Fruit fly (Drosophila melanogaster): ENCODE results near the gene Taf13.

The Taf13 gene

DNA sequence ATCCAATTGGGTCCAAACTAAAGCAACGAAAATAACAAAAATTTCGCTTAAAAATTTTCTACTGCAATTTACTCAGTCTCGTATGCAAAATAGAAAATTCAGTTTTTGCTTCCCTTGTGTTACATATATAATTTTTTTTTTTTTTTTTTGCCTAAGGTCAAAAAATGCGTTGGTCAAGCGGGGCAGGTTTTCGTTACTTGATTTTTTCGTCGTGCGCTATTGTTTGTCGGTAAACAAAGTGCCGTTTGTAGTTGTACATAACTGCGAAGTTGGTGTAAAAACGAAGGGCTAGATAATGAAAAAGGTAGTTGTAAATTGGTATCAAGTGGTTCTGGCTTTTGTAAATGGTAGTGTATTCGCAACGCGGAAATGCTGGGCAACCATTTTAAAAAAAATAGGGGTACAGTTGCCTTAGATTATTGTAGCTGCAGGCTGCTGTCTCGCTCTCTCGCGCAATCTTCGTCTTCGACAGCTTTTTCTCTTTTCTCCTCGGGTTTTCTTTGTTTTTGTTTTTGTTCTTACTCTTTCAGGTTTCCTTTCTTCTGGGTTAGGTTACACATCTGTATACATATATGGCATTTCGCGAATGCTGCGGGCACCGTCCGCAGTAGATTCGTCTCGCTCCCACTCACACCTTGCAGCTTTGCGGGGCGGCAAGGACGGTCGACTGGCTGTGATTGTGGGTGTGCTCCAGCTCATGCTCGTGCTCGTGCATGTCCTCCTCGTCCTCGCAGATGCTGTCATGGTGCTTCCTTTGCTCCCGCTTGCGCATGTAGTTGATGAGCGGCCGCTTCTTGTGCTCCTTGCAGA is 11.3 kb downstream of the Taf13 start:
- TF ChIP-seq Eip78C (GFP tag) (peak; percentile 63), svp (GFP tag) (peak; percentile 12), fkh (GFP tag; optimal IDR thresholded peaks at IDR 0.05) (peak; percentile 32), Sox14 (GFP tag; optimal IDR thresholded peaks at IDR 0.05) (peak; percentile 25), dsx (GFP tag; optimal IDR thresholded peaks at IDR 0.05; ENCODE audit: poor library complexity, severe bottlenecking) (no peak), ss (GFP tag; optimal IDR thresholded peaks at IDR 0.05) (no peak), CG6808 (GFP tag; optimal IDR thresholded peaks at IDR 0.05) (peak; percentile 9), pdm3 (GFP tag; optimal IDR thresholded peaks at IDR 0.05) (peak; percentile 1), Sox15 (GFP tag; optimal IDR thresholded peaks at IDR 0.05) (no peak), CG15336 (GFP tag; IDR thresholded peaks at IDR 0.05) (0 out of 2 replicates have a peak, but pooled peaks have one; percentile 20)

DNA sequence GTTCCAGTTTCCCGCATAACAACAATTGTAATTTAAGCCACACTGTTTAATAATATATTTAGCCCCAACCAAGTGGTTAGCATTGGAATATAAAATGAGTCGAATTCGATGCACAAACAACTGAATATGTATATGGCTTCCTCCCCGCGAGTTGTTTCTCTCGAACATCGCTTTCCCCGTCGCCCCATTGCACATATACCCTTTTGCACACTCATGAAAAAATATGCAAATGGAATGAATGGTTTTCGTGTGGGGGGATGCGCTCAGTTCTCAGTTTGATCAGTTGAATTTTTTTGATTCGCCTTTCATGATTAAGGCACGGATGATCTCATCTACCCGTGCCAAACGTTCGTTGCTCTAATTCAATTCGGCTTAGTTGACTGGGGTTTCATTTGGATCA is 12.9 kb downstream of the Taf13 start:
- no peak for TF ChIP-seq CG16779 (tag; optimal IDR thresholded peaks at IDR 0.05)
- TF ChIP-seq svp (GFP tag) = peak; percentile 7
- TF ChIP-seq Eip78C (GFP tag) = peak; percentile 39

DNA sequence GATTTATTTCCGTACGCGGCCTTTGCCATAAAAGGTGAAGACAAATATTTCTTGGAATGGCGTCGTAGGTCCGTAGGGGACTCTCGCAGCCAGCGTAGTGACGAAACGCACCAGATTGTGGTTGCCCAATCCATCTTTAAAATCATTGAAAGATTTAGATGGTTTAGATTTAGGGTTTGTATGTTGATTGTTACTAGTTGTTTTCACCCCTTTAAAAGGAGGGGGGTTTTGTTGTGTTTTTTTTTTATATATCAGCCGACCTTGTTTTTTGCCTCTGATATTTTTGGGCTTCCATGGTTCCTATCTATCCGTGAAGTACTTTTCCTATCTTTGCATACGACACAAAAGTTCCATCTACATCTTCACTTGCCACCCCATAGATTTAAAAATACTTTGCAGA is 14.8 kb downstream of the Taf13 start:
- peak; percentile 31 for TF ChIP-seq Eip78C (GFP tag)
- peak; percentile 42 for TF ChIP-seq lz (GFP tag; optimal IDR thresholded peaks at IDR 0.05)
- TF ChIP-seq svp (GFP tag) = peak; percentile 57
- TF ChIP-seq Hr39 (GFP tag; optimal IDR thresholded peaks at IDR 0.05) = peak; percentile 19
- no peak for TF ChIP-seq CG11294 (GFP tag; IDR thresholded peaks at IDR 0.05)
- TF ChIP-seq Met (GFP tag; optimal IDR thresholded peaks at IDR 0.05) = peak; percentile 12
- peak; percentile 8 for TF ChIP-seq fkh (GFP tag; optimal IDR thresholded peaks at IDR 0.05)
- TF ChIP-seq esn (GFP tag; optimal IDR thresholded peaks at IDR 0.05) = peak; percentile 12
- no peak for TF ChIP-seq Gug (GFP tag; IDR thresholded peaks at IDR 0.05)
- no peak for TF ChIP-seq Sox14 (GFP tag; optimal IDR thresholded peaks at IDR 0.05)
- TF ChIP-seq pdm3 (GFP tag; optimal IDR thresholded peaks at IDR 0.05) = no peak

DNA sequence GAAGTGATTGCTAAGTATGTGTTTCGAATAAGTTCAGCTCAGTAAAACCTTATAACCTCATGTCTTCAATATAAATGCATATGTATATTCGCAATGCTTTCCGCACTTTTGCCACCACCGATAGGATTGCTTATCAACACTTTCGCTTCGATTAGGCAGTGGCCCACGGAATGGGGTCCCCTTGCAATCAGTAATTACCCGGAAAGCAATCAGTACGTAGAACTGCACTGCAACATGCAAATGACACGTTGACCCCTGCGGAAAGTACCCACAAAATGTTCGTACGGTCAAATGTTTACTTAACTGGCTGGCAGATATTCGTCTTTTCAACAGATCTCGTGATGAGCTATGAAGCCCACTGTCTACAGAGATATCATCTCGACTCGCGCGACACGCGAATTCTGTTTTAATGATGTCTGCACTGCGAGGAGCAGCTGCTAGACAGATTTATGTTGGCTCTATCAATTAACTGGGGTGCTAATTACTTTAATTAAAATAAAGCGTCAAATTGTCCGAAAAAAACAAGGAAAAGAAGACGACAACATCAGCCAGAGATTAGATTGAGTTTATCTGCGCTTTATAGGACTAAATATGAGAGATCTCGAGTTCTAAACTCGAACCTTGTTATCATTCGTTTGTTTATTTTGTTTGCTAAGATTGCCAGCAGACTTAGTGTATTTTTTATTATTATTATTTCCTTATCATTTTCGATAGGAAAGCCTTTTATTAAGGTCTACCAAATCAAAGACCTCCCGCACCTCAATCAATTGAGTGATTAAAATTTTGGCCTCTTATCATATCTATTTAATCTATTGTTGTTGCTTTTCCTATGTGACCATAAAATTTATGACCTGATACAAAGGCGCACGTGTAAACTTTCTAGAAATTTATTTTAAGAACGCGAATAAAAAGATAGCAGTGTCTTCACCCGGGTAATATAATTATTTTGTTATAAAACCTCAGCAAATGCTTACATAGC is 15.9 kb downstream of the Taf13 start:
- no peak for TF ChIP-seq CG7368 (GFP tag; optimal IDR thresholded peaks at IDR 0.05)
- TF ChIP-seq Eip75B (GFP tag; optimal IDR thresholded peaks at IDR 0.05) = no peak
- peak; percentile 40 for TF ChIP-seq Eip93F (GFP tag; optimal IDR thresholded peaks at IDR 0.05)
- TF ChIP-seq Hr38 (GFP tag; optimal IDR thresholded peaks at IDR 0.05) = no peak
- peak; percentile 41 for TF ChIP-seq vri (GFP tag; optimal IDR thresholded peaks at IDR 0.05)
- TF ChIP-seq fkh (GFP tag; optimal IDR thresholded peaks at IDR 0.05) = peak; percentile 59
- TF ChIP-seq CG10631 (GFP tag; optimal IDR thresholded peaks at IDR 0.05) = no peak
- TF ChIP-seq fd85E (GFP tag; optimal IDR thresholded peaks at IDR 0.05) = no peak
- TF ChIP-seq Hr4 (GFP tag; optimal IDR thresholded peaks at IDR 0.05) = no peak
- no peak for TF ChIP-seq CG16779 (tag; optimal IDR thresholded peaks at IDR 0.05)
- no peak for TF ChIP-seq CG11902 (GFP tag; optimal IDR thresholded peaks at IDR 0.05)
- no peak for TF ChIP-seq cyc (GFP tag; optimal IDR thresholded peaks at IDR 0.05)
- no peak for TF ChIP-seq CG6276 (GFP tag; optimal IDR thresholded peaks at IDR 0.05)
- TF ChIP-seq eg (GFP tag; IDR thresholded peaks at IDR 0.05) = no peak
- TF ChIP-seq CG8319 (GFP tag; optimal IDR thresholded peaks at IDR 0.05) = no peak
- no peak for TF ChIP-seq Met (GFP tag; optimal IDR thresholded peaks at IDR 0.05)
- no peak for TF ChIP-seq esn (GFP tag; optimal IDR thresholded peaks at IDR 0.05)
- no peak for TF ChIP-seq CG8632 (GFP tag; optimal IDR thresholded peaks at IDR 0.05)
- TF ChIP-seq CG3032 (tag; optimal IDR thresholded peaks at IDR 0.05) = no peak
- TF ChIP-seq CG9139 (GFP tag; optimal IDR thresholded peaks at IDR 0.05) = no peak
- no peak for TF ChIP-seq CG34406 (GFP tag; optimal IDR thresholded peaks at IDR 0.05)
- TF ChIP-seq CG6854 (GFP tag; optimal IDR thresholded peaks at IDR 0.05) = no peak
- no peak for TF ChIP-seq pdm3 (GFP tag; optimal IDR thresholded peaks at IDR 0.05)
- no peak for TF ChIP-seq dsx (GFP tag; optimal IDR thresholded peaks at IDR 0.05; ENCODE audit: poor library complexity, severe bottlenecking)
- no peak for TF ChIP-seq salr (GFP tag; optimal IDR thresholded peaks at IDR 0.05)
- no peak for TF ChIP-seq ss (GFP tag; optimal IDR thresholded peaks at IDR 0.05)
- no peak for TF ChIP-seq OdsH (GFP tag; optimal IDR thresholded peaks at IDR 0.05)
- TF ChIP-seq CG31627 (GFP tag; optimal IDR thresholded peaks at IDR 0.05) = no peak
- TF ChIP-seq Gug (GFP tag; IDR thresholded peaks at IDR 0.05) = no peak
- no peak for TF ChIP-seq Blimp-1 (GFP tag; optimal IDR thresholded peaks at IDR 0.05)
- no peak for TF ChIP-seq CG3919 (GFP tag; optimal IDR thresholded peaks at IDR 0.05)
- TF ChIP-seq svp (GFP tag) = peak; percentile 99
